Worm (Caenorhabditis elegans) whole organism, L3 larva: ENCODE data around the gene ptr-8.
"Not testable (repeated sequence)": the region's sequence is repeated elsewhere in the genome, so short reads cannot be mapped to it uniquely, and the experiment has no call there.

Source experiments
- ceh-82 ChIP-seq: fragments of 150-350 bp; optimal IDR thresholded peaks from 2 replicates; lab custom pipeline; 2014; ENCODE audit warnings: missing biosample characterization, missing genetic modification characterization
- fkh-10 ChIP-seq: sonication (generic microtip); optimal IDR thresholded peaks from 2 replicates; lab custom pipeline; 2017; ENCODE audit warnings: missing biosample characterization, missing genetic modification reagents, missing genetic modification characterization
- fos-1 ChIP-seq: fragments of 150-350 bp; optimal IDR thresholded peaks from 2 replicates; lab custom pipeline; 2014; ENCODE audit warnings: missing biosample characterization, missing genetic modification characterization
- mdl-1 ChIP-seq: fragments of 150-350 bp; optimal IDR thresholded peaks from 2 replicates; lab custom pipeline; 2014; ENCODE audit warnings: missing biosample characterization, missing genetic modification characterization
- nhr-25 ChIP-seq: sonication (generic microtip); optimal IDR thresholded peaks from 2 replicates; lab custom pipeline; 2017; ENCODE audit warnings: missing biosample characterization, missing genetic modification characterization
- nhr-28 ChIP-seq: fragments of 150-350 bp; optimal IDR thresholded peaks from 2 replicates; lab custom pipeline; 2014; ENCODE audit warnings: missing biosample characterization, missing genetic modification characterization
- pha-4 ChIP-seq: fragments of 150-350 bp; optimal IDR thresholded peaks from 2 replicates; lab custom pipeline; 2014; ENCODE audit warnings: missing biosample characterization, missing genetic modification reagents, missing genetic modification characterization
- unc-39 ChIP-seq: sonication (generic microtip); optimal IDR thresholded peaks from 4 replicates; lab custom pipeline; 2017; ENCODE audit warnings: missing biosample characterization, missing genetic modification characterization
- unc-62 ChIP-seq: fragments of 150-350 bp; sonication (generic microtip); optimal IDR thresholded peaks from 4 replicates; lab custom pipeline; 2014; ENCODE audit warnings: missing biosample characterization, missing genetic modification reagents, missing genetic modification characterization
- ztf-4 ChIP-seq: fragments of 150-350 bp; optimal IDR thresholded peaks from 2 replicates; lab custom pipeline; 2014; ENCODE audit warnings: missing biosample characterization, missing genetic modification characterization

DNA sequence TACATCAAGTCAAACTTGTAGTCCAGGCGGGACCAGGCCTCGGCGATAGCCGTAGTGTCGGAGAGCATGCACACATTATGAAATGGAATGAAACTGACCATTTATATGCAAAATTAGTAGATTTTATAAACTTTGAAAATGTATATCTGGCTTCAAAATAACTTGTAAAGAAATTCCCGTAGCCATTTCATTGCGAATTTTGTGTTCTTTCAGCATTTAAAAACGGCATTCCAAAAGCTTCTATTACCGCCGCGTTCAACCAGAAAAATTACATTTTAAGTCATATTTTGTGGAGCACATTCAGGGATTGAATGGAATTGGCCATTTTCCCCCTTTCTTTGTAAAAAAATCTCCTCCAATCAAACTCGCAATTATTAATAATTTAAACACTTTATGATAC, 33.8 kb downstream of the ptr-8 start, which contains the start of gene Y19D2B.1:
- not testable (repeated sequence) for TF ChIP-seq pha-4 (tag; lab: Kevin White, UChicago); unc-62 (GFP tag; lab: Kevin White, UChicago); unc-39 (tag; lab: Kevin White, UChicago); mdl-1 (tag; lab: Kevin White, UChicago); nhr-28 (tag; lab: Kevin White, UChicago); ceh-82 (tag; lab: Kevin White, UChicago); ztf-4 (tag; lab: Kevin White, UChicago); fkh-10 (GFP tag; lab: Kevin White, UChicago); nhr-25 (tag; lab: Kevin White, UChicago); fos-1 (tag; lab: Kevin White, UChicago)
